Fruit fly (Drosophila melanogaster) whole organism, embryonic: ENCODE measurements around the gene CG31431.

ENCODE experiments used
- Awh ChIP-seq: fragments of 200-800 bp; sonication (Bioruptor generic); IDR thresholded peaks from 2 replicates; pipeline ENCODE4, ENCODE4 v1.3.6; 2022; ENCODE audit warnings: missing biosample characterization, missing genetic modification characterization
- B-H1 ChIP-seq: fragments of 200-800 bp; sonication (Bioruptor generic); IDR thresholded peaks from 3 replicates; pipeline ENCODE4 v1.3.6; 2022; ENCODE audit warnings: missing biosample characterization, missing genetic modification characterization
- B-H2 ChIP-seq: fragments of 200-800 bp; sonication (Bioruptor generic); optimal IDR thresholded peaks from 2 replicates; lab custom pipeline; 2018; ENCODE audit warnings: missing biosample characterization, mild to moderate bottlenecking, missing genetic modification characterization
- BEAF-32 ChIP-seq: fragments of 200-800 bp; sonication (Bioruptor generic); optimal IDR thresholded peaks from 3 replicates; lab custom pipeline; 2017; ENCODE audit warnings: missing biosample characterization, missing genetic modification characterization, mild to moderate bottlenecking, moderate library complexity, missing genetic modification reagents
- CG10654 ChIP-seq: fragments of 200-800 bp; sonication (Bioruptor generic); optimal IDR thresholded peaks from 2 replicates; lab custom pipeline; 2016; ENCODE audit warnings: missing biosample characterization, missing genetic modification characterization
- CG12236 ChIP-seq: fragments of 200-800 bp; sonication (Bioruptor generic); optimal IDR thresholded peaks from 2 replicates; lab custom pipeline; 2016; ENCODE audit warnings: missing biosample characterization, missing genetic modification characterization
- CG13424 ChIP-seq: fragments of 200-800 bp; sonication (Bioruptor generic); optimal IDR thresholded peaks from 2 replicates; lab custom pipeline; 2019; ENCODE audit warnings: missing biosample characterization, mild to moderate bottlenecking, missing genetic modification characterization, moderate library complexity
- CG14667 ChIP-seq: fragments of 200-800 bp; sonication (Bioruptor generic); IDR thresholded peaks from 2 replicates; pipeline ENCODE4 v1.3.6; 2022; ENCODE audit warnings: missing biosample characterization, missing genetic modification characterization
- CG17829 ChIP-seq: fragments of 200-800 bp; optimal IDR thresholded peaks from 2 replicates; lab custom pipeline; 2019; ENCODE audit warnings: missing biosample characterization, mild to moderate bottlenecking, missing genetic modification characterization, moderate library complexity
- CG18476 ChIP-seq: fragments of 200-800 bp; sonication (Bioruptor generic); optimal IDR thresholded peaks from 2 replicates; lab custom pipeline; 2016; ENCODE audit warnings: missing biosample characterization, mild to moderate bottlenecking, missing genetic modification characterization
- CG2120 ChIP-seq: fragments of 200-800 bp; sonication (Bioruptor generic); optimal IDR thresholded peaks from 3 replicates; lab custom pipeline; 2016; ENCODE audit warnings: missing biosample characterization, missing genetic modification characterization
- CG2199 ChIP-seq: fragments of 200-800 bp; sonication (Bioruptor generic); IDR thresholded peaks from 3 replicates; pipeline ENCODE4 v1.3.6; 2022; ENCODE audit warnings: missing biosample characterization, missing genetic modification characterization
- CG30431 ChIP-seq: fragments of 200-800 bp; sonication (Bioruptor generic); optimal IDR thresholded peaks from 2 replicates; lab custom pipeline; 2017; ENCODE audit warnings: missing biosample characterization, missing genetic modification characterization
- CG3407 ChIP-seq: fragments of 200-800 bp; sonication (Bioruptor generic); optimal IDR thresholded peaks from 2 replicates; lab custom pipeline; 2018; ENCODE audit warnings: missing biosample characterization, mild to moderate bottlenecking, missing genetic modification characterization
- CG34224 ChIP-seq: fragments of 200-800 bp; sonication (Bioruptor generic); IDR thresholded peaks from 3 replicates; pipeline ENCODE4 v1.3.6; 2022; ENCODE audit warnings: missing biosample characterization, missing genetic modification characterization; ENCODE audit not compliant: partially characterized antibody
- CG4328 ChIP-seq: fragments of 200-800 bp; sonication (Bioruptor generic); optimal IDR thresholded peaks from 3 replicates; lab custom pipeline; 2017; ENCODE audit warnings: missing biosample characterization, missing genetic modification reagents, missing genetic modification characterization
- CG6254 ChIP-seq: fragments of 200-800 bp; sonication (Bioruptor generic); optimal IDR thresholded peaks from 3 replicates; lab custom pipeline; 2017; ENCODE audit warnings: mild to moderate bottlenecking, missing biosample characterization, missing genetic modification reagents, missing genetic modification characterization
- Deaf1 ChIP-seq: fragments of 200-800 bp; optimal IDR thresholded peaks from 3 replicates; lab custom pipeline; 2019; ENCODE audit warnings: missing biosample characterization, mild to moderate bottlenecking, missing genetic modification characterization, moderate library complexity
- Dll ChIP-seq: fragments of 200-800 bp; sonication (Bioruptor generic); IDR thresholded peaks from 4 replicates; pipeline ENCODE4 v1.3.6; 2022; ENCODE audit warnings: missing biosample characterization, missing genetic modification characterization; ENCODE audit not compliant: partially characterized antibody
- Gsc ChIP-seq: fragments of 200-800 bp; sonication (Bioruptor generic); IDR thresholded peaks from 2 replicates; pipeline ENCODE4 v1.3.6; 2022; ENCODE audit warnings: missing biosample characterization, missing genetic modification characterization
- HmgZ ChIP-seq: fragments of 200-800 bp; sonication (Bioruptor generic); optimal IDR thresholded peaks from 2 replicates; lab custom pipeline; 2018; ENCODE audit warnings: missing biosample characterization, mild to moderate bottlenecking, missing genetic modification characterization
- Max ChIP-seq: fragments of 200-800 bp; sonication (Bioruptor generic); optimal IDR thresholded peaks from 2 replicates; lab custom pipeline; 2016; ENCODE audit warnings: missing biosample characterization, mild to moderate bottlenecking, missing genetic modification characterization
- Nf-YB ChIP-seq: fragments of 200-800 bp; sonication (Bioruptor generic); optimal IDR thresholded peaks from 3 replicates; lab custom pipeline; 2019; ENCODE audit warnings: missing biosample characterization, mild to moderate bottlenecking, missing genetic modification characterization, moderate library complexity
- Oaz ChIP-seq: fragments of 200-800 bp; sonication (Bioruptor generic); IDR thresholded peaks from 2 replicates; pipeline ENCODE4 v1.3.6; 2022; ENCODE audit warnings: missing biosample characterization, missing genetic modification characterization
- PHDP ChIP-seq: fragments of 200-800 bp; sonication (Bioruptor generic); optimal IDR thresholded peaks from 3 replicates; lab custom pipeline; 2018; ENCODE audit warnings: missing biosample characterization, mild to moderate bottlenecking, missing genetic modification characterization, moderate library complexity
- Rx ChIP-seq: fragments of 200-800 bp; sonication (Bioruptor generic); IDR thresholded peaks from 2 replicates; pipeline ENCODE4 v1.3.6; 2022; ENCODE audit warnings: missing biosample characterization, missing genetic modification characterization
- Sox100B ChIP-seq: fragments of 200-800 bp; sonication (Bioruptor generic); optimal IDR thresholded peaks from 3 replicates; lab custom pipeline; 2018; ENCODE audit warnings: missing biosample characterization, mild to moderate bottlenecking, missing genetic modification characterization
- Sox102F ChIP-seq: fragments of 200-800 bp; sonication (Bioruptor generic); optimal IDR thresholded peaks from 2 replicates; lab custom pipeline; 2018; ENCODE audit warnings: missing biosample characterization, mild to moderate bottlenecking, missing genetic modification characterization, moderate library complexity
- Spps ChIP-seq: fragments of 200-800 bp; sonication (Bioruptor generic); optimal IDR thresholded peaks from 2 replicates; lab custom pipeline; 2018; ENCODE audit warnings: missing biosample characterization, mild to moderate bottlenecking, missing genetic modification characterization
- ara ChIP-seq: fragments of 200-800 bp; sonication (Bioruptor generic); IDR thresholded peaks from 2 replicates; pipeline ENCODE4 v1.3.6; 2022; ENCODE audit warnings: missing biosample characterization, missing genetic modification characterization
- bbx ChIP-seq: fragments of 200-800 bp; sonication (Bioruptor generic); IDR thresholded peaks from 2 replicates; pipeline ENCODE4 v1.3.6; 2022; ENCODE audit warnings: missing biosample characterization, missing genetic modification characterization; ENCODE audit not compliant: partially characterized antibody
- cato ChIP-seq: fragments of 200-800 bp; sonication (Bioruptor generic); optimal IDR thresholded peaks from 2 replicates; lab custom pipeline; 2016; ENCODE audit warnings: missing biosample characterization, missing genetic modification characterization, borderline replicate concordance
- dm ChIP-seq: fragments of 200-800 bp; sonication (Bioruptor generic); optimal IDR thresholded peaks from 3 replicates; lab custom pipeline; 2016; ENCODE audit warnings: missing biosample characterization, missing genetic modification characterization
- eve ChIP-seq, 2 experiments: fragments of >200 bp; optimal IDR thresholded peaks; 2 replicates each; lab custom pipeline; 2017; ENCODE audit warnings: missing biosample characterization in 2 of 2, missing genetic modification characterization in 2 of 2
- ewg ChIP-seq: fragments of 200-800 bp; sonication (Bioruptor generic); optimal IDR thresholded peaks from 3 replicates; lab custom pipeline; 2017; ENCODE audit warnings: mild to moderate bottlenecking, missing biosample characterization, missing genetic modification reagents, missing genetic modification characterization
- gem ChIP-seq: fragments of 200-800 bp; sonication (Bioruptor generic); optimal IDR thresholded peaks from 2 replicates; lab custom pipeline; 2019; ENCODE audit warnings: missing biosample characterization, mild to moderate bottlenecking, missing genetic modification characterization, moderate library complexity
- grau ChIP-seq: fragments of 200-800 bp; optimal IDR thresholded peaks from 3 replicates; lab custom pipeline; 2019; ENCODE audit warnings: missing biosample characterization, mild to moderate bottlenecking, missing genetic modification characterization, moderate library complexity
- h ChIP-seq: fragments of >200 bp; optimal IDR thresholded peaks from 2 replicates; lab custom pipeline; 2017
- oc ChIP-seq: fragments of 200-800 bp; sonication (Bioruptor generic); optimal IDR thresholded peaks from 2 replicates; lab custom pipeline; 2018; ENCODE audit warnings: missing biosample characterization, mild to moderate bottlenecking, missing genetic modification characterization, moderate library complexity
- peb ChIP-seq: fragments of 200-800 bp; sonication (Bioruptor generic); IDR thresholded peaks from 2 replicates; pipeline ENCODE4 v1.3.6; 2022; ENCODE audit warnings: missing biosample characterization, missing genetic modification characterization
- sens ChIP-seq: fragments of 200-800 bp; sonication (Bioruptor generic); peaks from one replicate; lab custom pipeline; 2016; ENCODE audit warnings: missing biosample characterization, missing genetic modification characterization
- shn ChIP-seq: fragments of 200-800 bp; sonication (Bioruptor generic); optimal IDR thresholded peaks from 3 replicates; lab custom pipeline; 2016; ENCODE audit warnings: missing biosample characterization, missing genetic modification characterization
- sqz ChIP-seq: fragments of 200-800 bp; sonication (Bioruptor generic); optimal IDR thresholded peaks from 3 replicates; lab custom pipeline; 2018; ENCODE audit warnings: missing biosample characterization, mild to moderate bottlenecking, missing genetic modification characterization
- ssp ChIP-seq: fragments of 200-800 bp; sonication (Bioruptor generic); IDR thresholded peaks from 2 replicates; pipeline ENCODE4 v1.3.6; 2022; ENCODE audit warnings: missing biosample characterization, missing genetic modification characterization
- tap ChIP-seq: fragments of 200-800 bp; optimal IDR thresholded peaks from 3 replicates; lab custom pipeline; 2019; ENCODE audit warnings: missing biosample characterization, mild to moderate bottlenecking, missing genetic modification characterization, moderate library complexity
- tna ChIP-seq: fragments of 200-800 bp; sonication (Bioruptor generic); IDR thresholded peaks from 2 replicates; pipeline ENCODE4 v1.3.6; 2022; ENCODE audit warnings: missing biosample characterization, missing genetic modification characterization; ENCODE audit not compliant: partially characterized antibody
- unpg ChIP-seq: fragments of 200-800 bp; sonication (Bioruptor generic); optimal IDR thresholded peaks from 3 replicates; lab custom pipeline; 2018; ENCODE audit warnings: missing biosample characterization, mild to moderate bottlenecking, missing genetic modification characterization, moderate library complexity
- wek ChIP-seq: fragments of 200-800 bp; sonication (Bioruptor generic); optimal IDR thresholded peaks from 3 replicates; lab custom pipeline; 2018; ENCODE audit warnings: missing biosample characterization, mild to moderate bottlenecking, missing genetic modification characterization, moderate library complexity
- zen ChIP-seq: fragments of 200-800 bp; sonication (Bioruptor generic); optimal IDR thresholded peaks from 3 replicates; lab custom pipeline; 2018; ENCODE audit warnings: missing biosample characterization, mild to moderate bottlenecking, missing genetic modification characterization, moderate library complexity

Gene CG31431

DNA sequence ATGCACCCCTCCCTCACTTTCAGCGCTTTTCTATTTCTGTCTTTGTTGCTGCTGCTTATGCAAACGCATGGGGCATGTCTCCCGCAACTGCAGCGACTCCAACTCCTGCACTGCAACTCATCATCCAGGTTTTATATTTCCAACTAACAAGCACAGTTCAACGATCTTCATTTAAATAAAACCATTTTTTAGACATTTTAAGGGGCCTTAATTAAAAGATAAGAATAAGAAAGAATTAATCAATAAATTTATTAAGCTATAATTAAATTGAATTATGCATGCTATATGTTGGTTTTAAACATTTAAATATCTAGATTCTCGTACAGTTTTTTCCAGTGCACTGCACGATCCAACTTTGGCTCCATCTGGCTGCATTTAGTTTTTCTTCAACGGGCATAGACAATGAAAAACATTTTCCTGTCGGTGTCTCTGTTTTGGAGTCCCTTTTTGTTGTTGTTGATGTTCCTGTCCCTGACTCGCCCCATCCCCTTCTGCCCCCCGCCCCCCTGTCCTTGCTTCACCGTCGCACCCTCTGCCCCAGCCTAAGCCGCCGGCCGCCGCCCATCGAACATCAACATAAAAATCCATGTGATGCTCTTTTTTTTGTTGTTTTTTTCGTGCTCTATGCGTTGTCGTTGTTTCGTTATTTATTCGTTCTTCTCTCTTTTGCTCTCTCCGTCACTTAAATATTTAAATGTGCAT is 41.5 kb upstream of the CG31431 start (continued):
- peak; percentile 32 for TF ChIP-seq HmgZ (tag; lab: Kevin White, UChicago)
- no peak for TF ChIP-seq wek (GFP tag; lab: Kevin White, UChicago)
- TF ChIP-seq eve (GFP tag; optimal IDR thresholded peaks at IDR 0.05; lab: Kevin White, UChicago): peak in 1 of 2 experiments; percentile 80
- peak; percentile 62 for TF ChIP-seq Max (GFP tag; lab: Kevin White, UChicago)
- peak; percentile 63 for TF ChIP-seq zen (tag; lab: Kevin White, UChicago)
- TF ChIP-seq BEAF-32 (GFP tag; lab: Kevin White, UChicago): no peak
- TF ChIP-seq B-H2: no peak
- peak; percentile 62; the same call in 1 of the 2 replicates for TF ChIP-seq Awh (GFP tag; lab: Robert Waterston, UW)
- TF ChIP-seq PHDP (tag; lab: Kevin White, UChicago): peak; percentile 78
- peak; percentile 35 for TF ChIP-seq CG4328 (GFP tag; lab: Kevin White, UChicago)
- peak; percentile 85 for TF ChIP-seq Spps
- peak; percentile 89 for TF ChIP-seq unpg
- TF ChIP-seq Oaz (GFP tag; lab: Robert Waterston, UW): no peak
- no peak for TF ChIP-seq Dll
- TF ChIP-seq dm (GFP tag; lab: Kevin White, UChicago): no peak
- no peak for TF ChIP-seq tna (GFP tag; lab: Robert Waterston, UW)
- no peak for TF ChIP-seq shn (GFP tag; lab: Kevin White, UChicago)
- peak; percentile 66 for TF ChIP-seq oc (tag; lab: Kevin White, UChicago)
- peak; percentile 37; the same call in 1 of the 2 replicates for TF ChIP-seq ssp (GFP tag; lab: Robert Waterston, UW)
- no peak for TF ChIP-seq CG34224
- 0 out of 3 replicates have a peak, but pooled peaks have one; percentile 9 for TF ChIP-seq CG2199 (GFP tag; lab: Robert Waterston, UW)
- peak; percentile 6 for TF ChIP-seq Deaf1 (tag; lab: Kevin White, UChicago)
- peak; percentile 76 for TF ChIP-seq CG3407 (GFP tag; lab: Kevin White, UChicago)
- TF ChIP-seq CG12236 (GFP tag; lab: Kevin White, UChicago): no peak
- no peak for TF ChIP-seq CG2120 (GFP tag; lab: Kevin White, UChicago)
- peak; percentile 79 for TF ChIP-seq grau (tag; lab: Kevin White, UChicago)
- peak; percentile 28 for TF ChIP-seq CG18476 (GFP tag; lab: Kevin White, UChicago)
- peak; percentile 47 for TF ChIP-seq sqz (GFP tag; lab: Kevin White, UChicago)
- peak; percentile 61 for TF ChIP-seq ewg (GFP tag; lab: Kevin White, UChicago)
- peak; percentile 76 for TF ChIP-seq ara
- TF ChIP-seq sens (GFP tag; lab: Kevin White, UChicago): peak; percentile 88
- peak; percentile 75 for TF ChIP-seq Sox102F (GFP tag; lab: Kevin White, UChicago)
- no peak for TF ChIP-seq B-H1 (GFP tag; lab: Robert Waterston, UW)
- TF ChIP-seq CG6254: peak; percentile 75
- peak; percentile 75 for TF ChIP-seq CG13424 (tag; lab: Kevin White, UChicago)
- peak; percentile 41 for TF ChIP-seq CG10654
- peak; percentile 27; the same call in 1 of the 2 replicates for TF ChIP-seq Rx (GFP tag; lab: Robert Waterston, UW)
- TF ChIP-seq Gsc (GFP tag; lab: Robert Waterston, UW): 0 out of 2 replicates have a peak, but pooled peaks have one; percentile 14
- peak; percentile 57 for TF ChIP-seq tap (tag; lab: Kevin White, UChicago)
- no peak for TF ChIP-seq h
- TF ChIP-seq Sox100B (GFP tag; lab: Kevin White, UChicago): peak; percentile 76
- peak; percentile 51 for TF ChIP-seq cato (GFP tag; lab: Kevin White, UChicago)
- peak; percentile 92 for TF ChIP-seq gem (tag; lab: Kevin White, UChicago)
- peak; percentile 35; the same call in 1 of the 2 replicates for TF ChIP-seq CG14667
- TF ChIP-seq Nf-YB (GFP tag; lab: Kevin White, UChicago): peak; percentile 64
- peak; percentile 48 for TF ChIP-seq CG30431 (GFP tag; lab: Kevin White, UChicago)
- TF ChIP-seq CG17829 (tag; lab: Kevin White, UChicago): peak; percentile 94
- TF ChIP-seq peb (GFP tag; lab: Robert Waterston, UW): peak; percentile 53; the same call in 1 of the 2 replicates
- TF ChIP-seq bbx (GFP tag; lab: Robert Waterston, UW): no peak
